Worm (Caenorhabditis elegans) whole organism, L3 larva: Measurements from ENCODE around the gene R05G6.4.

Source experiments
- R02D3.7 ChIP-seq: fragments of 150-350 bp; optimal IDR thresholded peaks from 2 replicates; lab custom pipeline; 2014; ENCODE audit warnings: missing biosample characterization, missing genetic modification characterization
- ZK546.5 ChIP-seq: sonication (generic microtip); optimal IDR thresholded peaks from 2 replicates; lab custom pipeline; 2017; ENCODE audit warnings: missing biosample characterization, missing genetic modification characterization
- ama-1 ChIP-seq: fragments of 150-350 bp; optimal IDR thresholded peaks from 2 replicates; lab custom pipeline; 2018
- ceh-28 ChIP-seq: fragments of 150-350 bp; optimal IDR thresholded peaks from 2 replicates; lab custom pipeline; 2014; ENCODE audit warnings: missing biosample characterization, missing genetic modification reagents, missing genetic modification characterization
- ceh-82 ChIP-seq: fragments of 150-350 bp; optimal IDR thresholded peaks from 2 replicates; lab custom pipeline; 2014; ENCODE audit warnings: missing biosample characterization, missing genetic modification characterization
- ceh-9 ChIP-seq: sonication (generic microtip); optimal IDR thresholded peaks from 2 replicates; lab custom pipeline; 2018; ENCODE audit warnings: missing biosample characterization, missing genetic modification characterization
- egl-5 ChIP-seq: fragments of 150-350 bp; optimal IDR thresholded peaks from 2 replicates; lab custom pipeline; 2017; ENCODE audit warnings: missing biosample characterization, missing genetic modification reagents, missing genetic modification characterization, inconsistent platforms
- elt-1 ChIP-seq: fragments of 150-350 bp; optimal IDR thresholded peaks from 2 replicates; lab custom pipeline; 2014; ENCODE audit warnings: missing biosample characterization, missing genetic modification characterization
- elt-2 ChIP-seq: sonication (generic microtip); optimal IDR thresholded peaks from 2 replicates; lab custom pipeline; 2016; ENCODE audit warnings: missing genetic modification reagents, mild to moderate bottlenecking, missing genetic modification characterization, missing compliant biosample characterization
- elt-3 ChIP-seq, 3 experiments: fragments of 150-350 bp in 1 of 3; sonication (generic microtip) in 2 of 3; optimal IDR thresholded peaks; 2 replicates in 2 of 3; 4 replicates in 1 of 3; lab custom pipeline; 2014 to 2017; ENCODE audit warnings: missing biosample characterization in 3 of 3, missing genetic modification characterization in 3 of 3
- fkh-10 ChIP-seq: sonication (generic microtip); optimal IDR thresholded peaks from 2 replicates; lab custom pipeline; 2017; ENCODE audit warnings: missing biosample characterization, missing genetic modification reagents, missing genetic modification characterization
- fos-1 ChIP-seq: fragments of 150-350 bp; optimal IDR thresholded peaks from 2 replicates; lab custom pipeline; 2014; ENCODE audit warnings: missing biosample characterization, missing genetic modification characterization
- hmg-11 ChIP-seq: sonication (generic microtip); optimal IDR thresholded peaks from 2 replicates; lab custom pipeline; 2016; ENCODE audit warnings: missing genetic modification characterization, missing compliant biosample characterization
- jun-1 ChIP-seq: fragments of 150-350 bp; optimal IDR thresholded peaks from 2 replicates; lab custom pipeline; 2014; ENCODE audit warnings: missing biosample characterization, missing genetic modification reagents, missing genetic modification characterization
- lin-15B ChIP-seq: fragments of 150-350 bp; optimal IDR thresholded peaks from 2 replicates; lab custom pipeline; 2014; ENCODE audit warnings: missing biosample characterization, missing genetic modification characterization
- lin-39 ChIP-seq: fragments of 150-350 bp; optimal IDR thresholded peaks from 2 replicates; lab custom pipeline; 2018; ENCODE audit warnings: missing biosample characterization, missing genetic modification reagents, missing genetic modification characterization
- lsy-12 ChIP-seq: sonication (generic microtip); optimal IDR thresholded peaks from 2 replicates; lab custom pipeline; 2016; ENCODE audit warnings: mild to moderate bottlenecking, missing genetic modification characterization, missing compliant biosample characterization
- mdl-1 ChIP-seq: fragments of 150-350 bp; optimal IDR thresholded peaks from 2 replicates; lab custom pipeline; 2014; ENCODE audit warnings: missing biosample characterization, missing genetic modification characterization
- mml-1 ChIP-seq: fragments of 150-350 bp; sonication (generic microtip); optimal IDR thresholded peaks from 3 replicates; lab custom pipeline; 2014; ENCODE audit warnings: missing biosample characterization, missing genetic modification characterization
- nfya-1 ChIP-seq: sonication (generic microtip); optimal IDR thresholded peaks from 2 replicates; lab custom pipeline; 2017; ENCODE audit warnings: missing genetic modification characterization, mild to moderate bottlenecking, missing compliant biosample characterization, antibody characterized with exemption, moderate library complexity; ENCODE audit not compliant: insufficient read depth
- nhr-11 ChIP-seq: fragments of 150-350 bp; optimal IDR thresholded peaks from 2 replicates; lab custom pipeline; 2014; ENCODE audit warnings: missing biosample characterization, missing genetic modification characterization
- nhr-23 ChIP-seq: fragments of 150-350 bp; optimal IDR thresholded peaks from 2 replicates; lab custom pipeline; 2014; ENCODE audit warnings: missing biosample characterization, missing genetic modification reagents, missing genetic modification characterization
- nhr-25 ChIP-seq: sonication (generic microtip); optimal IDR thresholded peaks from 2 replicates; lab custom pipeline; 2017; ENCODE audit warnings: missing biosample characterization, missing genetic modification characterization
- nhr-43 ChIP-seq: sonication (generic microtip); optimal IDR thresholded peaks from 2 replicates; lab custom pipeline; 2016; ENCODE audit warnings: mild to moderate bottlenecking, missing genetic modification characterization, missing compliant biosample characterization; ENCODE audit not compliant: poor library complexity, severe bottlenecking
- nhr-67 ChIP-seq: fragments of 150-350 bp; optimal IDR thresholded peaks from 2 replicates; lab custom pipeline; 2014; ENCODE audit warnings: missing biosample characterization, missing genetic modification characterization
- nhr-76 ChIP-seq: fragments of 150-350 bp; sonication (generic microtip); optimal IDR thresholded peaks from 5 replicates; lab custom pipeline; 2014; ENCODE audit warnings: missing biosample characterization, missing genetic modification characterization
- nhr-77 ChIP-seq: fragments of 150-350 bp; optimal IDR thresholded peaks from 2 replicates; lab custom pipeline; 2014; ENCODE audit warnings: missing biosample characterization, missing genetic modification characterization
- pha-4 ChIP-seq: fragments of 150-350 bp; optimal IDR thresholded peaks from 2 replicates; lab custom pipeline; 2014; ENCODE audit warnings: missing biosample characterization, missing genetic modification reagents, missing genetic modification characterization
- pqm-1 ChIP-seq: fragments of 150-350 bp; optimal IDR thresholded peaks from 2 replicates; lab custom pipeline; 2017; ENCODE audit warnings: missing biosample characterization, missing genetic modification characterization, inconsistent platforms
- sea-2 ChIP-seq: fragments of 150-350 bp; sonication (generic microtip); optimal IDR thresholded peaks from 4 replicates; lab custom pipeline; 2014; ENCODE audit warnings: missing biosample characterization, missing genetic modification reagents, missing genetic modification characterization
- skn-1 ChIP-seq: fragments of 150-350 bp; optimal IDR thresholded peaks from 2 replicates; lab custom pipeline; 2014; ENCODE audit warnings: missing biosample characterization, missing genetic modification characterization
- snpc-4 ChIP-seq: fragments of 150-350 bp; optimal IDR thresholded peaks from 2 replicates; lab custom pipeline; 2014; ENCODE audit warnings: missing biosample characterization, missing genetic modification characterization
- unc-39 ChIP-seq: sonication (generic microtip); optimal IDR thresholded peaks from 4 replicates; lab custom pipeline; 2017; ENCODE audit warnings: missing biosample characterization, missing genetic modification characterization
- unc-62 ChIP-seq: fragments of 150-350 bp; sonication (generic microtip); optimal IDR thresholded peaks from 4 replicates; lab custom pipeline; 2014; ENCODE audit warnings: missing biosample characterization, missing genetic modification reagents, missing genetic modification characterization
- ztf-11 ChIP-seq: fragments of 150-350 bp; optimal IDR thresholded peaks from 2 replicates; lab custom pipeline; 2014; ENCODE audit warnings: missing biosample characterization, missing genetic modification characterization
- ztf-4 ChIP-seq: fragments of 150-350 bp; optimal IDR thresholded peaks from 2 replicates; lab custom pipeline; 2014; ENCODE audit warnings: missing biosample characterization, missing genetic modification characterization

R05G6.4 gene

ce11 chrIV:7507305-7507704, 5.7 kb upstream of the R05G6.4 start:
- TF ChIP-seq nhr-76 (tag; lab: Kevin White, UChicago) (no peak), pha-4 (tag; lab: Kevin White, UChicago) (peak; percentile 66), ama-1 (lab: Kevin White, UChicago) (peak; percentile 83), nhr-43 (tag; lab: Kevin White, UChicago) (peak; percentile 52), nhr-23 (tag; lab: Kevin White, UChicago) (peak; percentile 29), nhr-25 (tag; lab: Kevin White, UChicago) (peak; percentile 33), elt-2 (tag; lab: Kevin White, UChicago) (peak; percentile 37), unc-62 (no peak), lin-15B (peak; percentile 23)

- TF ChIP-seq pqm-1 (tag; lab: Kevin White, UChicago) (peak; percentile 41), nhr-11 (no peak), nhr-25 (tag; lab: Kevin White, UChicago) (peak; percentile 84), nhr-23 (tag; lab: Kevin White, UChicago) (peak; percentile 83), hmg-11 (tag; lab: Kevin White, UChicago) (peak; percentile 39), ceh-9 (tag; lab: Kevin White, UChicago) (no peak), nfya-1 (tag; lab: Kevin White, UChicago) (peak; percentile 92), R02D3.7 (peak; percentile 75), elt-1 (tag; lab: Kevin White, UChicago) (peak; percentile 9), mdl-1 (no peak), lsy-12 (tag; lab: Kevin White, UChicago) (peak; percentile 66), skn-1 (tag; lab: Kevin White, UChicago) (no peak), fkh-10 (no peak), unc-62 (peak; percentile 18), lin-39 (tag; lab: Kevin White, UChicago) (peak; percentile 76), elt-2 (tag; lab: Kevin White, UChicago) (peak; percentile 87), elt-3 (tag; optimal IDR thresholded peaks at IDR 0.05; lab: Kevin White, UChicago) (peak in 1 of 3 experiments; percentile 9), ceh-28 (tag; lab: Kevin White, UChicago) (peak; percentile 42), egl-5 (tag; lab: Kevin White, UChicago) (peak; percentile 71), mml-1 (no peak), nhr-76 (tag; lab: Kevin White, UChicago) (peak; percentile 56), pha-4 (tag; lab: Kevin White, UChicago) (peak; percentile 86), unc-39 (no peak), nhr-77 (tag; lab: Kevin White, UChicago) (no peak), fos-1 (no peak), jun-1 (peak; percentile 81), ztf-11 (tag; lab: Kevin White, UChicago) (no peak), ZK546.5 (tag; lab: Kevin White, UChicago) (no peak), ama-1 (lab: Kevin White, UChicago) (no peak), ztf-4 (tag; lab: Kevin White, UChicago) (no peak), lin-15B (peak; percentile 90), nhr-43 (tag; lab: Kevin White, UChicago) (peak; percentile 77), nhr-67 (tag; lab: Kevin White, UChicago) (no peak), snpc-4 (tag; lab: Kevin White, UChicago) (peak; percentile 73)
These were observed 5.1 kb upstream of the R05G6.4 start, which contains the start of the genes vdac-1 and R05G6.5 for ce11 chrIV:7507841-7508509. TSS of gene vdac-1 (minus strand) at chrIV:7507891. TSS of gene R05G6.5 (plus strand) at chrIV:7508367.

DNA sequence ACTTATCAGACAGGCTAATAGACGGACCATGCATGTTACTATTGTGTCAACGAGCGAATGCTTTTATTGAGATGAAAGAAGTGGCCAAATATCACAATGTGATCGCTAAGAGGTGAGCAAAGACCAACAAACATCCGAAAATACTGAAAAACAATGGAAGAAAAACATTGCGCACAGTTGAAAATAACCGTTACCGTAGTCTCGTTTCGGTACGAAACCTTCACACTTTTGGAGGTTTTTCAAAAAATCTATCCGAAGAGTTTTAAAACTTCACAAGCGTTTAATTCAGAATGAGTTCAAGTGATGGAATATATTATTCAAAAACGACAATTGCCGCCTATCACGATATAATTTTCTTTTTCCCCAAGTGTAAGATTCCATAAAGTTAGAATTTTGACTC, 4.2 kb upstream of the R05G6.4 start:
- no peak for TF ChIP-seq ceh-82
- TF ChIP-seq ama-1 (lab: Kevin White, UChicago), result no peak
- no peak for TF ChIP-seq nhr-43 (tag; lab: Kevin White, UChicago)
- TF ChIP-seq pha-4 (tag; lab: Kevin White, UChicago), result peak; percentile 61
- TF ChIP-seq hmg-11 (tag; lab: Kevin White, UChicago), result no peak

DNA sequence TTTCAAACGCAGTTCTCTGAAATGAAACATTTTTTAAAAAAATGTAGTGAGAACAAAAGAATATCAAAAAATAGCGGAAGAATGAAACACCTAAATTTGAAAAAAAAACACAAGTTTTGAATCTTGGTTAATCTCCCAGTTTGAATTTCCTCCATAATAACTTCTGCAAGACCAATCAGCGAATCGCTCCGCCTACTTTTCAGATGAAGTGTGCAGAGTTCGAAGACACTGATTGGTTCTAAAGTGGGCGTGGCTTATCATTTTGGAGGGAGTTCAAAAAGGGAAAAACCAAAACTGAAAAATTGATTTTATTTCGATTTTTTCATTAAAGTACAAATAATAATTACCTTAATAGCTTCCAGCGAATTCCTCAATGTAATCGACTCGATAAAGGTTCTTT, 2.2 kb upstream of the R05G6.4 start:
- no peak for TF ChIP-seq nhr-76 (tag; lab: Kevin White, UChicago)
- TF ChIP-seq elt-2 (tag; lab: Kevin White, UChicago), result no peak
- TF ChIP-seq nhr-43 (tag; lab: Kevin White, UChicago), result no peak
- no peak for TF ChIP-seq mdl-1
- TF ChIP-seq nfya-1 (tag; lab: Kevin White, UChicago), result peak; percentile 96
- no peak for TF ChIP-seq pha-4 (tag; lab: Kevin White, UChicago)
- peak; percentile 18 for TF ChIP-seq lin-15B
- no peak for TF ChIP-seq sea-2
- TF ChIP-seq nhr-11, result no peak
